Worm (Caenorhabditis elegans) whole organism, late embryonic: ENCODE data around the gene chil-3.

Experiments used
- C08G9.2 ChIP-seq: sonication (generic microtip); optimal IDR thresholded peaks from 2 replicates; lab custom pipeline; 2016; ENCODE audit warnings: mild to moderate bottlenecking, missing genetic modification characterization, moderate library complexity, missing compliant biosample characterization
- C38D4.7 ChIP-seq: fragments of 200-800 bp; sonication (Bioruptor generic); optimal IDR thresholded peaks from 2 replicates; lab custom pipeline; 2018; ENCODE audit warnings: mild to moderate bottlenecking, missing genetic modification characterization, moderate library complexity, missing compliant biosample characterization
- F13H6.1 ChIP-seq: sonication (generic microtip); optimal IDR thresholded peaks from 2 replicates; lab custom pipeline; 2016; ENCODE audit warnings: missing genetic modification characterization, missing compliant biosample characterization
- T23F11.4 ChIP-seq: fragments of 200-800 bp; sonication (Bioruptor generic); optimal IDR thresholded peaks from 2 replicates; lab custom pipeline; 2018; ENCODE audit warnings: mild to moderate bottlenecking, missing genetic modification characterization, missing compliant biosample characterization
- Y22D7AL.16 ChIP-seq: sonication (generic microtip); optimal IDR thresholded peaks from 2 replicates; lab custom pipeline; 2016; ENCODE audit warnings: missing genetic modification characterization, missing compliant biosample characterization
- ceh-14 ChIP-seq: sonication (generic microtip); optimal IDR thresholded peaks from 2 replicates; lab custom pipeline; 2016; ENCODE audit warnings: missing genotype, missing genetic modification characterization, missing compliant biosample characterization
- ceh-19 ChIP-seq: fragments of 200-800 bp; sonication (Bioruptor generic); optimal IDR thresholded peaks from 2 replicates; lab custom pipeline; 2018; ENCODE audit warnings: mild to moderate bottlenecking, missing genetic modification characterization, missing compliant biosample characterization
- ceh-2 ChIP-seq: sonication (generic microtip); optimal IDR thresholded peaks from 2 replicates; lab custom pipeline; 2016; ENCODE audit warnings: missing genotype, missing genetic modification characterization, missing compliant biosample characterization
- ceh-24 ChIP-seq: sonication (generic microtip); optimal IDR thresholded peaks from 2 replicates; lab custom pipeline; 2016; ENCODE audit warnings: mild to moderate bottlenecking, missing genetic modification characterization, missing compliant biosample characterization
- ceh-30 ChIP-seq: fragments of 150-350 bp; optimal IDR thresholded peaks from 2 replicates; lab custom pipeline; 2014; ENCODE audit warnings: missing biosample characterization, missing genetic modification characterization
- ceh-45 ChIP-seq: fragments of 200-800 bp; sonication (Bioruptor generic); IDR thresholded peaks from 2 replicates; pipeline ENCODE4 v1.3.6; 2022; ENCODE audit warnings: missing genetic modification reagents, missing genetic modification characterization, missing compliant biosample characterization
- ceh-6 ChIP-seq: fragments of 200-800 bp; sonication (Bioruptor generic); optimal IDR thresholded peaks from 2 replicates; lab custom pipeline; 2018; ENCODE audit warnings: mild to moderate bottlenecking, missing genetic modification characterization, missing compliant biosample characterization
- che-1 ChIP-seq: sonication (generic microtip); optimal IDR thresholded peaks from 2 replicates; lab custom pipeline; 2016; ENCODE audit warnings: mild to moderate bottlenecking, missing genetic modification characterization, missing compliant biosample characterization
- dve-1 ChIP-seq: sonication (generic microtip); optimal IDR thresholded peaks from 2 replicates; lab custom pipeline; 2017; ENCODE audit warnings: antibody characterized with exemption, mild to moderate bottlenecking, missing genetic modification characterization, missing compliant biosample characterization
- ets-4 ChIP-seq: sonication (generic microtip); optimal IDR thresholded peaks from 2 replicates; lab custom pipeline; 2016; ENCODE audit warnings: missing genetic modification characterization, missing compliant biosample characterization
- fax-1 ChIP-seq: sonication (generic microtip); optimal IDR thresholded peaks from 2 replicates; lab custom pipeline; 2016; ENCODE audit warnings: missing genotype, missing genetic modification characterization, missing compliant biosample characterization
- fkh-6 ChIP-seq: sonication (generic microtip); optimal IDR thresholded peaks from 2 replicates; lab custom pipeline; 2016; ENCODE audit warnings: missing genetic modification characterization, missing compliant biosample characterization
- hlh-13 ChIP-seq: fragments of 200-800 bp; sonication (Bioruptor generic); optimal IDR thresholded peaks from 2 replicates; lab custom pipeline; 2018; ENCODE audit warnings: mild to moderate bottlenecking, missing genetic modification characterization, missing compliant biosample characterization
- hlh-30 ChIP-seq: sonication (generic microtip); optimal IDR thresholded peaks from 2 replicates; lab custom pipeline; 2017; ENCODE audit warnings: antibody characterized with exemption, missing genetic modification characterization, missing compliant biosample characterization; ENCODE audit not compliant: insufficient read depth
- hlh-8 ChIP-seq: sonication (generic microtip); optimal IDR thresholded peaks from 2 replicates; lab custom pipeline; 2016; ENCODE audit warnings: missing genotype, missing genetic modification characterization, missing compliant biosample characterization
- lin-11 ChIP-seq: fragments of 200-800 bp; sonication (Bioruptor generic); optimal IDR thresholded peaks from 2 replicates; lab custom pipeline; 2018; ENCODE audit warnings: mild to moderate bottlenecking, missing genetic modification characterization, missing compliant biosample characterization
- nfya-1 ChIP-seq: sonication (generic microtip); optimal IDR thresholded peaks from 2 replicates; lab custom pipeline; 2017; ENCODE audit warnings: missing genetic modification characterization, mild to moderate bottlenecking, missing compliant biosample characterization, antibody characterized with exemption, moderate library complexity
- nhr-11 ChIP-seq: fragments of 150-350 bp; optimal IDR thresholded peaks from 2 replicates; lab custom pipeline; 2014; ENCODE audit warnings: missing biosample characterization, missing genetic modification characterization
- pag-3 ChIP-seq: sonication (generic microtip); optimal IDR thresholded peaks from 2 replicates; lab custom pipeline; 2016; ENCODE audit warnings: missing compliant biosample characterization, missing genetic modification characterization, borderline replicate concordance
- pat-9 ChIP-seq: fragments of 200-800 bp; sonication (Bioruptor generic); optimal IDR thresholded peaks from 2 replicates; lab custom pipeline; 2018; ENCODE audit warnings: mild to moderate bottlenecking, missing genetic modification characterization, moderate library complexity, missing compliant biosample characterization
- pha-2 ChIP-seq: sonication (generic microtip); optimal IDR thresholded peaks from 2 replicates; lab custom pipeline; 2017; ENCODE audit warnings: mild to moderate bottlenecking, missing genetic modification characterization, missing compliant biosample characterization
- pha-4 ChIP-seq: fragments of 150-350 bp; optimal IDR thresholded peaks from 2 replicates; lab custom pipeline; 2018; ENCODE audit warnings: missing biosample characterization, missing genetic modification reagents, missing genetic modification characterization
- ref-2 ChIP-seq: sonication (generic microtip); optimal IDR thresholded peaks from 2 replicates; lab custom pipeline; 2016; ENCODE audit warnings: missing genetic modification characterization, missing compliant biosample characterization
- sdc-2 ChIP-seq: sonication (generic microtip); optimal IDR thresholded peaks from 2 replicates; lab custom pipeline; 2016; ENCODE audit warnings: missing genotype, missing genetic modification characterization, missing compliant biosample characterization
- tbx-2 ChIP-seq: sonication (generic microtip); optimal IDR thresholded peaks from 2 replicates; lab custom pipeline; 2016; ENCODE audit warnings: missing genetic modification characterization, missing compliant biosample characterization
- ttx-3 ChIP-seq: sonication (generic microtip); optimal IDR thresholded peaks from 2 replicates; lab custom pipeline; 2016; ENCODE audit warnings: missing genetic modification reagents, missing genetic modification characterization, missing compliant biosample characterization
- unc-42 ChIP-seq: sonication (generic microtip); optimal IDR thresholded peaks from 2 replicates; lab custom pipeline; 2016; ENCODE audit warnings: missing genotype, missing genetic modification characterization, missing compliant biosample characterization
- unc-55 ChIP-seq: sonication (generic microtip); optimal IDR thresholded peaks from 2 replicates; lab custom pipeline; 2017; ENCODE audit warnings: missing biosample characterization, missing genetic modification reagents, missing genetic modification characterization
- ztf-16 ChIP-seq: sonication (generic microtip); optimal IDR thresholded peaks from 2 replicates; lab custom pipeline; 2017; ENCODE audit warnings: missing genetic modification characterization, missing compliant biosample characterization

Gene chil-3

ce11 chrII:9841985-9842505 is 19.2 kb downstream of the chil-3 start, which contains the start of gene rnh-1.2:
Gene rnh-1.2, minus strand, starts transcription at chrII:9842035.
- TF ChIP-seq che-1 (tag; lab: Kevin White, UChicago) (no peak), ceh-45 (GFP tag; lab: Robert Waterston, UW) (no peak), pha-2 (tag; lab: Kevin White, UChicago) (no peak), ceh-30 (tag; lab: Kevin White, UChicago) (no peak), ets-4 (tag; lab: Kevin White, UChicago) (no peak)

ce11 chrII:9840313-9840712 is 21.0 kb downstream of the chil-3 start, which contains the start of gene ZK938.11:
Gene ZK938.11, minus strand, starts transcription at chrII:9840413.
- TF ChIP-seq ceh-30 (tag; lab: Kevin White, UChicago), result no peak
- TF ChIP-seq hlh-8, result no peak
- no peak for TF ChIP-seq nfya-1 (tag; lab: Kevin White, UChicago)
- no peak for TF ChIP-seq C38D4.7
- TF ChIP-seq T23F11.4 (GFP tag; lab: Kevin White, UChicago), result no peak
- TF ChIP-seq lin-11 (tag; lab: Kevin White, UChicago), result no peak
- no peak for TF ChIP-seq ceh-6 (GFP tag; lab: Kevin White, UChicago)
- TF ChIP-seq F13H6.1, result no peak
- TF ChIP-seq ceh-24 (tag; lab: Kevin White, UChicago), result no peak
- TF ChIP-seq ztf-16, result no peak
- TF ChIP-seq unc-55 (GFP tag; lab: Kevin White, UChicago), result no peak

ce11 chrII:9838260-9838935 is 22.9 kb downstream of the chil-3 start, which contains the start of gene arrd-4:
Gene arrd-4, minus strand, starts transcription at chrII:9838310.
- TF ChIP-seq tbx-2 (tag; lab: Kevin White, UChicago) (no peak), unc-42 (tag; lab: Kevin White, UChicago) (peak; percentile 91), ceh-14 (peak; percentile 40), F13H6.1 (no peak), dve-1 (tag; lab: Kevin White, UChicago) (no peak), nfya-1 (tag; lab: Kevin White, UChicago) (peak; percentile 9)

ce11 chrII:9835958-9836357 is 25.3 kb downstream of the chil-3 start:
- no peak for TF ChIP-seq tbx-2 (tag; lab: Kevin White, UChicago)

ce11 chrII:9834921-9835320 is 26.4 kb downstream of the chil-3 start, which contains the start of gene arrd-5:
Gene arrd-5, plus strand, starts transcription at chrII:9835221.
- TF ChIP-seq fkh-6 (tag; lab: Kevin White, UChicago), result no peak
- no peak for TF ChIP-seq C08G9.2 (tag; lab: Kevin White, UChicago)
- no peak for TF ChIP-seq pag-3 (tag; lab: Kevin White, UChicago)

ce11 chrII:9833855-9834254 is 27.4 kb downstream of the chil-3 start, which contains the start of gene ZK938.3:
Gene ZK938.3, minus strand, starts transcription at chrII:9833955.
- TF ChIP-seq ref-2 (tag; lab: Kevin White, UChicago), result no peak
- TF ChIP-seq hlh-30, result no peak
- no peak for TF ChIP-seq unc-42 (tag; lab: Kevin White, UChicago)
- no peak for TF ChIP-seq ceh-30 (tag; lab: Kevin White, UChicago)
- no peak for TF ChIP-seq unc-55 (GFP tag; lab: Kevin White, UChicago)
- no peak for TF ChIP-seq pha-4 (tag; lab: Kevin White, UChicago)
- TF ChIP-seq nhr-11 (tag; lab: Kevin White, UChicago), result peak; percentile 21
- no peak for TF ChIP-seq ceh-45 (GFP tag; lab: Robert Waterston, UW)

ce11 chrII:9831033-9831432 is 30.3 kb downstream of the chil-3 start, which contains the start of gene ZK938.12:
Gene ZK938.12, plus strand, starts transcription at chrII:9831333.
- no peak for TF ChIP-seq hlh-13 (GFP tag; lab: Kevin White, UChicago)
- no peak for TF ChIP-seq ets-4 (tag; lab: Kevin White, UChicago)
- TF ChIP-seq ttx-3 (tag; lab: Kevin White, UChicago), result no peak
- TF ChIP-seq Y22D7AL.16, result no peak
- no peak for TF ChIP-seq fax-1 (tag; lab: Kevin White, UChicago)
- no peak for TF ChIP-seq lin-11 (tag; lab: Kevin White, UChicago)
- TF ChIP-seq sdc-2 (tag; lab: Kevin White, UChicago), result no peak
- TF ChIP-seq ceh-19 (GFP tag; lab: Kevin White, UChicago), result no peak
- no peak for TF ChIP-seq ceh-2 (tag; lab: Kevin White, UChicago)
- TF ChIP-seq pat-9, result no peak
